Fruit fly (Drosophila melanogaster) S2 (cell line): Measurements from ENCODE around the gene sog.

Source experiments
- CG8478 ChIP-seq: fragments of >200 bp; optimal IDR thresholded peaks from 2 replicates; lab custom pipeline; 2018
- CTCF ChIP-seq, 2 experiments: fragments of >200 bp; optimal IDR thresholded peaks; 2 replicates each; lab custom pipeline; 2018

DNA sequence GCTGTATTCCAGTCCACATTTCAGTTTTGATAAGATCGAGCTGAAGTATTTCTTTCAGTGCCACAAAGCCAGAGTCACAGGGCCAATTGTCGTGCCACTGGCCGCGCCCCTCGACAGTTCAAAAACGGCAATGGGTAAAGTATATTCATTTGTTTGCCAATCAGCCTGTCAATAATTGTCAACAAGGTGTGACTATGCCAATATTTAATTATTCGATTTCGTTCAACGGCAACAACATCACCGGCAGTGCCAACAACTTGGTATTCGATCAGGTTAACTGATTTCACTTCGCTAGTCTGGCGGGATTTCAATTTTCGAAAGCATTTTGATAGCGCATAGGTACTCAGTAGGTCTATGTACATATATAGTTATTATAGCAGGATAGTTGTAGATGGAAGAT is 30.8 kb downstream of the sog start:
- TF ChIP-seq CTCF (optimal IDR thresholded peaks at IDR 0.05; lab: Kevin White, UChicago) (no peak), CG8478 (lab: Kevin White, UChicago) (no peak)
